Fruit fly (Drosophila melanogaster): Measurements from ENCODE around the gene CG3558.

DNA sequence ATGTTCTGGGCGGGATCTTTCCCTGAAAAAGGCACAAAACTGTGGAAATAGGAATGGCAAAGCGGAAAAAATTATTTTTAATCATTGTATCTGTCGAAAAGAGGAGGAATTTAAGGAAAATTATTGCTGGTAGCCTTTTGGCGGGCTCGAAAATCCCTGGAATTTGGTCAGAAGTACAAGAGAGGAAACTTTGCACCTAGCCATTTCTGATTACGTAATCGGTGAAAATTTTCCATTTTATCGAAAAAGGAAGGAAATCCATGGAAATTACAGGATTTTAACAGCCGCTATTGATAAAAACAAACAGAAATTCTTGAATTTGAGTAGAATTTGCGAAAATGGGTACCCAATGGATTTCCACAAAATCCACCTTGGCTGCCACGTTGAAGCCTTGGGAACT, 5.9 kb upstream of the CG3558 start:
- no peak for TF ChIP-seq CG8478 (optimal IDR thresholded peaks at IDR 0.05)
- TF ChIP-seq Dll (optimal IDR thresholded peaks at IDR 0.05), result no peak
- TF ChIP-seq psq (optimal IDR thresholded peaks at IDR 0.05), result no peak
- TF ChIP-seq pan (optimal IDR thresholded peaks at IDR 0.05), result no peak
- TF ChIP-seq EcR (GFP tag; optimal IDR thresholded peaks at IDR 0.05), result no peak

Measured in whole organism.